Worm (Caenorhabditis elegans) whole organism, L2 larva: ENCODE results near the gene C02F5.2.

Experiments used
- C34F6.9 ChIP-seq: fragments of 150-350 bp; optimal IDR thresholded peaks from 2 replicates; lab custom pipeline; 2014; ENCODE audit warnings: missing biosample characterization, missing genetic modification characterization
- ama-1 ChIP-seq: fragments of 150-350 bp; optimal IDR thresholded peaks from 2 replicates; lab custom pipeline; 2018; ENCODE audit warnings: inconsistent platforms
- ceh-16 ChIP-seq: fragments of 150-350 bp; optimal IDR thresholded peaks from 2 replicates; lab custom pipeline; 2014; ENCODE audit warnings: missing biosample characterization, missing genetic modification characterization
- dmd-4 ChIP-seq: sonication (generic microtip); optimal IDR thresholded peaks from 2 replicates; lab custom pipeline; 2017; ENCODE audit warnings: missing biosample characterization, missing genetic modification characterization
- mdl-1 ChIP-seq, 2 experiments: fragments of 150-350 bp in 1 of 2; sonication (generic microtip) in 1 of 2; optimal IDR thresholded peaks; 2 replicates each; lab custom pipeline; 2017; ENCODE audit warnings: missing biosample characterization in 2 of 2, missing genetic modification characterization in 2 of 2
- nhr-12 ChIP-seq: fragments of 150-350 bp; optimal IDR thresholded peaks from 2 replicates; lab custom pipeline; 2014; ENCODE audit warnings: missing biosample characterization, missing genetic modification characterization
- nhr-23 ChIP-seq: fragments of 150-350 bp; optimal IDR thresholded peaks from 2 replicates; lab custom pipeline; 2014; ENCODE audit warnings: missing biosample characterization, missing genetic modification reagents, missing genetic modification characterization
- zag-1 ChIP-seq: fragments of 150-350 bp; optimal IDR thresholded peaks from 2 replicates; lab custom pipeline; 2014; ENCODE audit warnings: missing biosample characterization, missing genetic modification characterization

ce11 chrIII:8247051-8247450 is 2.4 kb upstream of the C02F5.2 start, which contains the start of gene C02F5.13:
- TF ChIP-seq nhr-23 (no peak), dmd-4 (tag; lab: Kevin White, UChicago) (no peak), ceh-16 (no peak), zag-1 (no peak), C34F6.9 (no peak), mdl-1 (tag; optimal IDR thresholded peaks at IDR 0.05; lab: Kevin White, UChicago) (no peak), ama-1 (lab: Kevin White, UChicago) (no peak), nhr-12 (tag; lab: Kevin White, UChicago) (no peak)
